Fruit fly (Drosophila melanogaster) whole organism, embryonic: Measurements from ENCODE around the gene Sr-CI.

Experiments
- Adf1 ChIP-seq: fragments of 200-800 bp; sonication (Bioruptor generic); IDR thresholded peaks from 2 replicates; pipeline ENCODE4 v1.3.6; 2022; ENCODE audit warnings: missing biosample characterization, missing genetic modification characterization
- CG12219 ChIP-seq: fragments of 200-800 bp; sonication (Bioruptor generic); optimal IDR thresholded peaks from 3 replicates; lab custom pipeline; 2018; ENCODE audit warnings: missing biosample characterization, mild to moderate bottlenecking, missing genetic modification characterization
- CG13287 ChIP-seq: fragments of 200-800 bp; sonication (Bioruptor generic); IDR thresholded peaks from 2 replicates; pipeline ENCODE4 v1.3.6; 2022; ENCODE audit warnings: missing biosample characterization, missing genetic modification characterization; ENCODE audit not compliant: partially characterized antibody
- CG13624 ChIP-seq: fragments of 200-800 bp; sonication (Bioruptor generic); optimal IDR thresholded peaks from 2 replicates; lab custom pipeline; 2016; ENCODE audit warnings: missing biosample characterization, missing genetic modification characterization
- CG14441 ChIP-seq: fragments of 200-800 bp; sonication (Bioruptor generic); IDR thresholded peaks from 2 replicates; pipeline ENCODE4 v1.3.6; 2022; ENCODE audit warnings: missing biosample characterization, missing genetic modification characterization
- CG15073 ChIP-seq: fragments of 200-800 bp; sonication (Bioruptor generic); optimal IDR thresholded peaks from 2 replicates; lab custom pipeline; 2016; ENCODE audit warnings: missing biosample characterization, missing genetic modification characterization
- CG16813 ChIP-seq: fragments of 200-800 bp; sonication (Bioruptor generic); IDR thresholded peaks from 3 replicates; pipeline ENCODE4 v1.3.6; 2022; ENCODE audit warnings: missing biosample characterization, missing genetic modification characterization; ENCODE audit not compliant: partially characterized antibody
- CG17359 ChIP-seq: fragments of 200-800 bp; sonication (Bioruptor generic); optimal IDR thresholded peaks from 3 replicates; lab custom pipeline; 2018; ENCODE audit warnings: missing biosample characterization, mild to moderate bottlenecking, missing genetic modification characterization, moderate library complexity
- CG17361 ChIP-seq: fragments of 200-800 bp; sonication (Bioruptor generic); IDR thresholded peaks from 3 replicates; pipeline ENCODE4 v1.3.6; 2022; ENCODE audit warnings: missing biosample characterization, missing genetic modification characterization
- CG1832 ChIP-seq: fragments of 200-800 bp; sonication (Bioruptor generic); optimal IDR thresholded peaks from 2 replicates; lab custom pipeline; 2017; ENCODE audit warnings: missing biosample characterization, mild to moderate bottlenecking, missing genetic modification characterization, inconsistent platforms
- CG32532 ChIP-seq: fragments of 200-800 bp; sonication (Bioruptor generic); IDR thresholded peaks from 2 replicates; pipeline ENCODE4 v1.3.6; 2022; ENCODE audit warnings: missing biosample characterization, missing genetic modification characterization
- CG34224 ChIP-seq: fragments of 200-800 bp; sonication (Bioruptor generic); IDR thresholded peaks from 3 replicates; pipeline ENCODE4 v1.3.6; 2022; ENCODE audit warnings: missing biosample characterization, missing genetic modification characterization; ENCODE audit not compliant: partially characterized antibody
- CG4617 ChIP-seq: fragments of 200-800 bp; sonication (Bioruptor generic); optimal IDR thresholded peaks from 3 replicates; lab custom pipeline; 2016; ENCODE audit warnings: missing biosample characterization, missing genetic modification characterization, borderline replicate concordance
- CG4854 ChIP-seq: fragments of 200-800 bp; sonication (Bioruptor generic); optimal IDR thresholded peaks from 2 replicates; lab custom pipeline; 2016; ENCODE audit warnings: missing biosample characterization, missing genetic modification characterization, inconsistent platforms
- CG6689 ChIP-seq: fragments of 200-800 bp; sonication (Bioruptor generic); IDR thresholded peaks from 2 replicates; pipeline ENCODE4 v1.3.6; 2022; ENCODE audit warnings: missing biosample characterization, missing genetic modification characterization
- CG6765 ChIP-seq: fragments of 200-800 bp; sonication (Bioruptor generic); optimal IDR thresholded peaks from 3 replicates; lab custom pipeline; 2017; ENCODE audit warnings: missing biosample characterization, mild to moderate bottlenecking, missing genetic modification characterization
- CG7786 ChIP-seq: fragments of 200-800 bp; sonication (Bioruptor generic); optimal IDR thresholded peaks from 2 replicates; lab custom pipeline; 2016; ENCODE audit warnings: missing biosample characterization, missing genetic modification characterization
- CG8944 ChIP-seq: fragments of 200-800 bp; sonication (Bioruptor generic); optimal IDR thresholded peaks from 3 replicates; lab custom pipeline; 2016; ENCODE audit warnings: missing biosample characterization, missing genetic modification characterization
- CkIIα-i1 ChIP-seq: fragments of 200-800 bp; sonication (Bioruptor generic); IDR thresholded peaks from 2 replicates; pipeline ENCODE4 v1.3.6; 2022; ENCODE audit warnings: missing biosample characterization, missing genetic modification characterization
- Dad ChIP-seq: fragments of 200-800 bp; sonication (Bioruptor generic); optimal IDR thresholded peaks from 3 replicates; lab custom pipeline; 2016; ENCODE audit warnings: missing biosample characterization, missing genetic modification characterization
- E2f1 ChIP-seq: fragments of 200-800 bp; sonication (Bioruptor generic); IDR thresholded peaks from 2 replicates; pipeline ENCODE4 v1.3.6; 2022; ENCODE audit warnings: missing biosample characterization, missing genetic modification characterization
- Fer1 ChIP-seq: fragments of 200-800 bp; sonication (Bioruptor generic); optimal IDR thresholded peaks from 2 replicates; lab custom pipeline; 2017; ENCODE audit warnings: missing biosample characterization, mild to moderate bottlenecking, missing genetic modification characterization
- Fer2 ChIP-seq: fragments of 200-800 bp; sonication (Bioruptor generic); optimal IDR thresholded peaks from 2 replicates; lab custom pipeline; 2018; ENCODE audit warnings: missing biosample characterization, mild to moderate bottlenecking, missing genetic modification characterization, moderate library complexity
- GATAe ChIP-seq: fragments of 200-800 bp; sonication (Bioruptor generic); conservative IDR thresholded peaks from 2 replicates; pipeline ENCODE4 v1.3.6; 2022; ENCODE audit warnings: missing biosample characterization, missing genetic modification characterization
- Hr78 ChIP-seq, 2 experiments: fragments of 200-800 bp in 1 of 2; fragments of >200 bp in 1 of 2; sonication (Bioruptor generic) in 1 of 2; optimal IDR thresholded peaks; 2 replicates each; lab custom pipeline; 2017 to 2019; ENCODE audit warnings: missing biosample characterization in 2 of 2, missing genetic modification characterization in 2 of 2, mild to moderate bottlenecking in 1 of 2, moderate library complexity in 1 of 2
- MBD-R2 ChIP-seq: fragments of 200-800 bp; sonication (Bioruptor generic); IDR thresholded peaks from 2 replicates; pipeline ENCODE4 v1.3.6; 2022; ENCODE audit warnings: missing biosample characterization, missing genetic modification characterization
- Neu2 ChIP-seq: fragments of 200-800 bp; sonication (Bioruptor generic); optimal IDR thresholded peaks from 3 replicates; lab custom pipeline; 2016; ENCODE audit warnings: missing biosample characterization, missing genetic modification characterization, borderline replicate concordance
- Poxn ChIP-seq: fragments of 200-800 bp; sonication (Bioruptor generic); IDR thresholded peaks from 2 replicates; pipeline ENCODE4 v1.3.6; 2022; ENCODE audit warnings: missing biosample characterization, missing genetic modification characterization
- ara ChIP-seq: fragments of 200-800 bp; sonication (Bioruptor generic); IDR thresholded peaks from 2 replicates; pipeline ENCODE4 v1.3.6; 2022; ENCODE audit warnings: missing biosample characterization, missing genetic modification characterization
- bab2 ChIP-seq: fragments of 200-800 bp; sonication (Bioruptor generic); optimal IDR thresholded peaks from 2 replicates; lab custom pipeline; 2016; ENCODE audit warnings: missing biosample characterization, missing genetic modification characterization
- bcd ChIP-seq: fragments of 200-800 bp; sonication (Bioruptor generic); optimal IDR thresholded peaks from 2 replicates; lab custom pipeline; 2017; ENCODE audit warnings: missing biosample characterization, mild to moderate bottlenecking, missing genetic modification characterization
- bigmax ChIP-seq: fragments of 200-800 bp; sonication (Bioruptor generic); optimal IDR thresholded peaks from 2 replicates; lab custom pipeline; 2018; ENCODE audit warnings: missing biosample characterization, mild to moderate bottlenecking, missing genetic modification characterization
- cad ChIP-seq: fragments of >200 bp; optimal IDR thresholded peaks from 2 replicates; lab custom pipeline; 2017; ENCODE audit warnings: missing biosample characterization, missing genetic modification characterization
- corto ChIP-seq: fragments of 200-800 bp; sonication (Bioruptor generic); optimal IDR thresholded peaks from 2 replicates; lab custom pipeline; 2016; ENCODE audit warnings: missing biosample characterization, mild to moderate bottlenecking, missing genetic modification characterization, moderate library complexity
- dimm ChIP-seq: fragments of 200-800 bp; sonication (Bioruptor generic); IDR thresholded peaks from 2 replicates; pipeline ENCODE4 v1.3.6; 2022; ENCODE audit warnings: missing biosample characterization, missing genetic modification characterization
- dm ChIP-seq: fragments of 200-800 bp; sonication (Bioruptor generic); optimal IDR thresholded peaks from 3 replicates; lab custom pipeline; 2016; ENCODE audit warnings: missing biosample characterization, missing genetic modification characterization
- en ChIP-seq: fragments of 200-800 bp; sonication (Bioruptor generic); optimal IDR thresholded peaks from 2 replicates; lab custom pipeline; 2016; ENCODE audit warnings: missing biosample characterization, missing genetic modification characterization
- exex ChIP-seq: fragments of 200-800 bp; sonication (Bioruptor generic); optimal IDR thresholded peaks from 4 replicates; lab custom pipeline; 2018; ENCODE audit warnings: missing biosample characterization, mild to moderate bottlenecking, missing genetic modification characterization, moderate library complexity
- fd64A ChIP-seq: fragments of 200-800 bp; sonication (Bioruptor generic); optimal IDR thresholded peaks from 3 replicates; lab custom pipeline; 2018; ENCODE audit warnings: missing biosample characterization, mild to moderate bottlenecking, missing genetic modification characterization
- h ChIP-seq: fragments of >200 bp; optimal IDR thresholded peaks from 2 replicates; lab custom pipeline; 2017
- hkb ChIP-seq, 2 experiments: fragments of 200-800 bp in 1 of 2; fragments of >200 bp in 1 of 2; sonication (Bioruptor generic) in 1 of 2; IDR thresholded peaks in 1 of 2; optimal IDR thresholded peaks in 1 of 2; 2 replicates each; pipeline versions ENCODE4 v1.3.6 to Lab custom; 2017 to 2022; ENCODE audit warnings: missing biosample characterization in 1 of 2, missing genetic modification characterization in 1 of 2
- jumu ChIP-seq: fragments of 200-800 bp; sonication (Bioruptor generic); optimal IDR thresholded peaks from 3 replicates; lab custom pipeline; 2016; ENCODE audit warnings: missing biosample characterization, missing genetic modification characterization
- kah ChIP-seq: fragments of 200-800 bp; sonication (Bioruptor generic); optimal IDR thresholded peaks from 2 replicates; lab custom pipeline; 2018; ENCODE audit warnings: missing biosample characterization, mild to moderate bottlenecking, missing genetic modification characterization
- knrl ChIP-seq: fragments of 200-800 bp; sonication (Bioruptor generic); IDR thresholded peaks from 3 replicates; pipeline ENCODE4 v1.3.6; 2022; ENCODE audit warnings: missing biosample characterization, missing genetic modification characterization; ENCODE audit not compliant: partially characterized antibody
- luna ChIP-seq: fragments of 200-800 bp; sonication (Bioruptor generic); optimal IDR thresholded peaks from 2 replicates; lab custom pipeline; 2016; ENCODE audit warnings: missing biosample characterization, missing genetic modification characterization
- nom ChIP-seq: fragments of 200-800 bp; sonication (Bioruptor generic); optimal IDR thresholded peaks from 2 replicates; lab custom pipeline; 2017; ENCODE audit warnings: missing biosample characterization, missing genetic modification characterization, mild to moderate bottlenecking, moderate library complexity, missing genetic modification reagents
- pita ChIP-seq: fragments of 200-800 bp; sonication (Bioruptor generic); optimal IDR thresholded peaks from 2 replicates; lab custom pipeline; 2017; ENCODE audit warnings: missing biosample characterization, mild to moderate bottlenecking, missing genetic modification characterization
- pzg ChIP-seq: fragments of 200-800 bp; sonication (Bioruptor generic); optimal IDR thresholded peaks from 3 replicates; lab custom pipeline; 2018; ENCODE audit warnings: missing biosample characterization, mild to moderate bottlenecking, missing genetic modification characterization, moderate library complexity
- zf30C ChIP-seq: fragments of 200-800 bp; sonication (Bioruptor generic); optimal IDR thresholded peaks from 3 replicates; lab custom pipeline; 2018; ENCODE audit warnings: missing biosample characterization, mild to moderate bottlenecking, missing genetic modification characterization

Gene Sr-CI

DNA sequence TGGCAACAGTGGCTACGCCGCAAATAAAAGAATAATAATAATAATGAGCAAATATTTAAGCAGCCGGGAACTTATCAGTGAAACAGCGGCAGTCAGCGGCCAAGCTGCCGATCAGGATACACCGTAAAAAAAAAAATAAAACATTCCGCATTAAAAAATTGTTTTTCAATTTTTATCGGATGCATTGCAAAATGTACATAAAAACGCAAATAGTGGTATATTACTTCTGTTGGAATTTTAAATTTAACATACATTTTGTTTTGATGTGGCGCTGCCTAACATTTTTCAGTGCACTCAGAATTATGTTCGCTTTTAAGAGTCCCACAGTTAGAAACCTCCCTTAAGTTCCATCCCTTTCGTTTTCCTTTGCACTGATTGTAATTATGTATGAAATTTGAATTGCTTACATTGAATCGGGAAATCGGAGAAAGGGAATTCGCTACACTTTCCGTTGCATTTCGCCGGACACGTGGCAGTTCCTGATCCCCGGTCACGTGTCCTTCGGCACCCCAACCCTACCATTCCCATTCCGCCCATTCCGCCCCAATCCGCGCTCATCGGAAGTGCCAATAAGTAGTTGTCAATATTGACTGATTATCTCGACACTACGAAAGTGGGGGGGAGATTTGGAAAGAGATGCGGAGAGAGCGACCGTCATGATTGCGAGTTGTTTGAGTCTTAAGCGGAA is 2.4 kb upstream of the Sr-CI start (continued):
- no peak for TF ChIP-seq h (lab: Kevin White, UChicago)
- peak; percentile 48 for TF ChIP-seq dm
- peak; percentile 84 for TF ChIP-seq Fer1
- TF ChIP-seq CG4617 = peak; percentile 28
- TF ChIP-seq CkIIα-i1 (GFP tag; lab: Robert Waterston, UW) = no peak
- TF ChIP-seq luna (GFP tag; lab: Kevin White, UChicago) = no peak
- peak in 1 of 2 experiments; percentile 40 for TF ChIP-seq Hr78 (GFP tag; optimal IDR thresholded peaks at IDR 0.05; lab: Kevin White, UChicago)
- TF ChIP-seq CG34224 (GFP tag; lab: Robert Waterston, UW) = no peak
- peak; percentile 7 for TF ChIP-seq nom (GFP tag; lab: Kevin White, UChicago)
- TF ChIP-seq CG4854 (GFP tag; lab: Kevin White, UChicago) = peak; percentile 64
- TF ChIP-seq fd64A = peak; percentile 54
- TF ChIP-seq CG8944 (GFP tag; lab: Kevin White, UChicago) = peak; percentile 79
- TF ChIP-seq Poxn (GFP tag; lab: Robert Waterston, UW) = no peak
- peak; percentile 84 for TF ChIP-seq CG17359 (tag; lab: Kevin White, UChicago)
- TF ChIP-seq CG13624 (GFP tag; lab: Kevin White, UChicago) = peak; percentile 75
- TF ChIP-seq CG1832 = no peak
- no peak for TF ChIP-seq corto (GFP tag; lab: Kevin White, UChicago)
- no peak for TF ChIP-seq knrl (GFP tag; lab: Robert Waterston, UW)
- peak; percentile 69 for TF ChIP-seq CG32532 (GFP tag; lab: Robert Waterston, UW)
- peak; percentile 30 for TF ChIP-seq CG15073 (GFP tag; lab: Kevin White, UChicago)
- TF ChIP-seq CG6765 (GFP tag; lab: Kevin White, UChicago) = peak; percentile 26
- TF ChIP-seq GATAe (GFP tag; lab: Robert Waterston, UW) = peak; percentile 25; the same call in 1 of the 2 replicates
- TF ChIP-seq pita (GFP tag; lab: Kevin White, UChicago) = no peak
- peak; percentile 75 for TF ChIP-seq CG12219
- TF ChIP-seq cad (GFP tag; lab: Kevin White, UChicago) = no peak
- TF ChIP-seq dimm (GFP tag; lab: Robert Waterston, UW) = peak; percentile 50; the same call in 1 of the 2 replicates
- TF ChIP-seq CG13287 (GFP tag; lab: Robert Waterston, UW) = no peak
- TF ChIP-seq pzg = no peak
- TF ChIP-seq CG6689 (GFP tag; lab: Robert Waterston, UW) = peak; percentile 80
- TF ChIP-seq bigmax (GFP tag; lab: Kevin White, UChicago) = no peak
- TF ChIP-seq CG16813 (GFP tag; lab: Robert Waterston, UW) = no peak
- peak; percentile 7 for TF ChIP-seq exex
- TF ChIP-seq Adf1 (GFP tag; lab: Robert Waterston, UW) = peak; percentile 27; the same call in 1 of the 2 replicates
- TF ChIP-seq CG17361 (GFP tag; lab: Robert Waterston, UW) = peak; percentile 90
- TF ChIP-seq bab2 = peak; percentile 75
- peak; percentile 79 for TF ChIP-seq CG14441
- TF ChIP-seq ara = peak; percentile 88
- peak; percentile 61 for TF ChIP-seq Fer2 (tag; lab: Kevin White, UChicago)
- TF ChIP-seq kah (GFP tag; lab: Kevin White, UChicago) = peak; percentile 70
- TF ChIP-seq Dad (GFP tag; lab: Kevin White, UChicago) = peak; percentile 69
- TF ChIP-seq MBD-R2 (GFP tag; lab: Robert Waterston, UW) = no peak; the same call in 1 of the 2 replicates
- peak; percentile 48 for TF ChIP-seq en (GFP tag; lab: Kevin White, UChicago)
- TF ChIP-seq jumu (GFP tag; lab: Kevin White, UChicago) = peak; percentile 70
- no peak for TF ChIP-seq hkb (optimal IDR thresholded peaks at IDR 0.05; lab: Kevin White, UChicago)
- peak; percentile 85 for TF ChIP-seq hkb (GFP tag; IDR thresholded peaks at IDR 0.05; lab: Robert Waterston, UW)
- TF ChIP-seq zf30C (GFP tag; lab: Kevin White, UChicago) = peak; percentile 87
- peak; percentile 76 for TF ChIP-seq bcd (GFP tag; lab: Kevin White, UChicago)
- TF ChIP-seq CG7786 (GFP tag; lab: Kevin White, UChicago) = peak; percentile 63
- TF ChIP-seq E2f1 (GFP tag; lab: Robert Waterston, UW) = peak; percentile 74
- TF ChIP-seq Neu2 = no peak
